Worm (Caenorhabditis elegans) whole organism, L4 larva: Measurements from ENCODE around the gene nspe-3.

ENCODE experiments used
- D1046.2 ChIP-seq: fragments of 200-800 bp; sonication (Bioruptor generic); IDR thresholded peaks from 2 replicates; pipeline ENCODE4 v1.3.6; 2022; ENCODE audit warnings: missing genetic modification characterization, missing compliant biosample characterization
- Y48G9A.11 ChIP-seq: fragments of 200-800 bp; sonication (Bioruptor generic); IDR thresholded peaks from 2 replicates; pipeline ENCODE4 v1.3.6; 2022; ENCODE audit warnings: missing genetic modification reagents, missing genetic modification characterization, missing compliant biosample characterization
- Y5F2A.4 ChIP-seq: fragments of 200-800 bp; sonication (Bioruptor generic); optimal IDR thresholded peaks from 2 replicates; lab custom pipeline; 2018; ENCODE audit warnings: mild to moderate bottlenecking, missing genetic modification characterization, missing compliant biosample characterization
- ZK337.2 ChIP-seq: fragments of 200-800 bp; sonication (Bioruptor generic); IDR thresholded peaks from 2 replicates; pipeline ENCODE4 v1.3.6; 2022; ENCODE audit warnings: missing genetic modification reagents, missing genetic modification characterization, missing compliant biosample characterization
- aha-1 ChIP-seq: fragments of 150-350 bp; peaks from one replicate; lab custom pipeline; 2014; ENCODE audit warnings: missing biosample characterization, missing genetic modification characterization
- aly-2 ChIP-seq: sonication (generic microtip); optimal IDR thresholded peaks from 2 replicates; lab custom pipeline; 2018; ENCODE audit warnings: missing biosample characterization, missing genetic modification characterization
- attf-4 ChIP-seq: sonication (generic microtip); optimal IDR thresholded peaks from 3 replicates; lab custom pipeline; 2017; ENCODE audit warnings: missing biosample characterization, missing genetic modification characterization
- ceh-20 ChIP-seq: fragments of 200-800 bp; sonication (Bioruptor generic); IDR thresholded peaks from 2 replicates; pipeline ENCODE4 v1.3.6; 2022; ENCODE audit warnings: missing genetic modification reagents, missing genetic modification characterization, missing compliant biosample characterization
- ceh-28 ChIP-seq: fragments of 150-350 bp; optimal IDR thresholded peaks from 2 replicates; lab custom pipeline; 2014; ENCODE audit warnings: missing biosample characterization, missing genetic modification reagents, missing genetic modification characterization
- daf-19 ChIP-seq: fragments of 200-800 bp; sonication (Bioruptor generic); conservative IDR thresholded peaks from 2 replicates; pipeline ENCODE4 v1.3.6; 2022; ENCODE audit warnings: missing genetic modification characterization, missing compliant biosample characterization
- dmd-6 ChIP-seq: fragments of 200-800 bp; sonication (Bioruptor generic); IDR thresholded peaks from 2 replicates; pipeline ENCODE4 v1.3.6; 2022; ENCODE audit warnings: missing genetic modification reagents, missing genetic modification characterization, missing compliant biosample characterization
- duxl-1 ChIP-seq: sonication (generic microtip); optimal IDR thresholded peaks from 2 replicates; lab custom pipeline; 2016; ENCODE audit warnings: mild to moderate bottlenecking, missing genetic modification characterization, moderate library complexity, missing compliant biosample characterization; ENCODE audit not compliant: poor library complexity
- fkh-10 ChIP-seq: fragments of 150-350 bp; optimal IDR thresholded peaks from 2 replicates; lab custom pipeline; 2014; ENCODE audit warnings: missing biosample characterization, missing genetic modification reagents, missing genetic modification characterization
- hlh-30 ChIP-seq: sonication (generic microtip); optimal IDR thresholded peaks from 2 replicates; lab custom pipeline; 2017; ENCODE audit warnings: antibody characterized with exemption, mild to moderate bottlenecking, missing genetic modification characterization, missing compliant biosample characterization; ENCODE audit not compliant: insufficient read depth
- lin-1 ChIP-seq: fragments of 200-800 bp; sonication (Bioruptor generic); IDR thresholded peaks from 2 replicates; pipeline ENCODE4 v1.3.6; 2022; ENCODE audit warnings: missing genetic modification reagents, missing genetic modification characterization, missing compliant biosample characterization
- lin-39 ChIP-seq: fragments of 150-350 bp; optimal IDR thresholded peaks from 2 replicates; lab custom pipeline; 2014; ENCODE audit warnings: missing biosample characterization, missing genetic modification reagents, missing genetic modification characterization
- mdl-1 ChIP-seq, 2 experiments: fragments of 150-350 bp in 1 of 2; sonication (generic microtip) in 1 of 2; optimal IDR thresholded peaks; 2 replicates each; lab custom pipeline; 2014 to 2017; ENCODE audit warnings: missing biosample characterization in 2 of 2, missing genetic modification characterization in 2 of 2
- nhr-25 ChIP-seq: sonication (generic microtip); optimal IDR thresholded peaks from 2 replicates; lab custom pipeline; 2017; ENCODE audit warnings: missing genetic modification characterization, mild to moderate bottlenecking, missing compliant biosample characterization, antibody characterized with exemption, moderate library complexity, borderline replicate concordance; ENCODE audit not compliant: insufficient read depth
- nhr-28 ChIP-seq: fragments of 150-350 bp; optimal IDR thresholded peaks from 2 replicates; lab custom pipeline; 2014; ENCODE audit warnings: missing biosample characterization, missing genetic modification characterization
- nhr-76 ChIP-seq: fragments of 150-350 bp; optimal IDR thresholded peaks from 2 replicates; lab custom pipeline; 2014; ENCODE audit warnings: missing biosample characterization, missing genetic modification characterization
- pha-4 ChIP-seq, 2 experiments: fragments of 150-350 bp in 1 of 2; fragments of 200-800 bp in 1 of 2; sonication (Bioruptor generic) in 1 of 2; IDR thresholded peaks in 1 of 2; optimal IDR thresholded peaks in 1 of 2; 2 replicates each; pipeline versions ENCODE4 v1.3.6 to Lab custom; 2014 to 2022; ENCODE audit warnings: missing genetic modification characterization in 2 of 2, missing genetic modification reagents in 2 of 2, missing biosample characterization in 1 of 2, missing compliant biosample characterization in 1 of 2
- php-3 ChIP-seq: fragments of 200-800 bp; sonication (Bioruptor generic); IDR thresholded peaks from 2 replicates; pipeline ENCODE4 v1.3.6; 2022; ENCODE audit warnings: missing genetic modification reagents, missing genetic modification characterization, missing compliant biosample characterization
- sdz-12 ChIP-seq: fragments of 200-800 bp; sonication (Bioruptor generic); optimal IDR thresholded peaks from 2 replicates; lab custom pipeline; 2018; ENCODE audit warnings: mild to moderate bottlenecking, missing genetic modification characterization, missing compliant biosample characterization
- spr-1 ChIP-seq: sonication (generic microtip); optimal IDR thresholded peaks from 2 replicates; lab custom pipeline; 2016; ENCODE audit warnings: mild to moderate bottlenecking, missing genetic modification characterization, missing compliant biosample characterization
- spr-3 ChIP-seq: fragments of 200-800 bp; sonication (Bioruptor generic); optimal IDR thresholded peaks from 2 replicates; lab custom pipeline; 2018; ENCODE audit warnings: mild to moderate bottlenecking, missing genetic modification characterization, missing compliant biosample characterization
- unc-130 ChIP-seq: sonication (generic microtip); optimal IDR thresholded peaks from 2 replicates; lab custom pipeline; 2016; ENCODE audit warnings: missing genetic modification reagents, missing genetic modification characterization, missing compliant biosample characterization
- unc-62 ChIP-seq, 3 experiments: fragments of 150-350 bp in 1 of 3; sonication (generic microtip); optimal IDR thresholded peaks in 2 of 3; peaks in 1 of 3; 1 replicate in 1 of 3; 2 replicates in 2 of 3; lab custom pipeline; 2014 to 2017; ENCODE audit warnings: missing biosample characterization in 3 of 3, missing genetic modification characterization in 3 of 3, missing genetic modification reagents in 3 of 3, missing genotype in 1 of 3
- zfp-2 ChIP-seq: sonication (generic microtip); optimal IDR thresholded peaks from 2 replicates; lab custom pipeline; 2016; ENCODE audit warnings: mild to moderate bottlenecking, missing genetic modification characterization, missing compliant biosample characterization
- zip-11 ChIP-seq: fragments of 200-800 bp; sonication (Bioruptor generic); IDR thresholded peaks from 2 replicates; pipeline ENCODE4 v1.3.6; 2022; ENCODE audit warnings: missing genetic modification characterization, missing compliant biosample characterization
- zip-2 ChIP-seq: fragments of 150-350 bp; optimal IDR thresholded peaks from 2 replicates; lab custom pipeline; 2014; ENCODE audit warnings: missing biosample characterization, missing genetic modification characterization
- ztf-11 ChIP-seq: fragments of 150-350 bp; optimal IDR thresholded peaks from 2 replicates; lab custom pipeline; 2014; ENCODE audit warnings: missing biosample characterization, missing genetic modification characterization

Gene nspe-3

ce11 chrII:12625673-12626072 lies 8.0 kb downstream of the nspe-3 start (continued):
- TF ChIP-seq hlh-30 (tag; lab: Kevin White, UChicago) (peak; percentile 54), ceh-20 (GFP tag; lab: Robert Waterston, UW) (0 out of 2 replicates have a peak, but pooled peaks have one; percentile 19), dmd-6 (GFP tag; lab: Robert Waterston, UW) (peak; percentile 70), nhr-25 (tag; lab: Kevin White, UChicago) (peak; percentile 52), nhr-76 (tag; lab: Kevin White, UChicago) (peak; percentile 41), nhr-28 (peak; percentile 90)
- TF ChIP-seq, all 104 proteins: peak for 15

- peak; percentile 60; the same call in 1 of the 2 replicates for TF ChIP-seq daf-19 (GFP tag; lab: Robert Waterston, UW)
- TF ChIP-seq php-3 = no peak
- TF ChIP-seq D1046.2 (GFP tag; lab: Robert Waterston, UW) = 0 out of 2 replicates have a peak, but pooled peaks have one; percentile 10
- TF ChIP-seq aha-1 (tag; lab: Kevin White, UChicago) = peak; percentile 69
- no peak for TF ChIP-seq aly-2 (tag; lab: Kevin White, UChicago)
- peak in 1 of 2 experiments; percentile 96 for TF ChIP-seq unc-62 (GFP tag; optimal IDR thresholded peaks at IDR 0.05 in 1 of 2; lab: Kevin White, UChicago)
- TF ChIP-seq unc-62 (tag; optimal IDR thresholded peaks at IDR 0.05; lab: Kevin White, UChicago) = no peak
Measured at ce11 chrII:12626120-12626624, 8.5 kb downstream of the nspe-3 start.

- TF ChIP-seq lin-1 (GFP tag; lab: Robert Waterston, UW) = no peak
- TF ChIP-seq ZK337.2 (GFP tag; lab: Robert Waterston, UW) = no peak
- TF ChIP-seq ceh-20 (GFP tag; lab: Robert Waterston, UW) = no peak
- no peak for TF ChIP-seq daf-19 (GFP tag; lab: Robert Waterston, UW)
- TF ChIP-seq attf-4 (tag; lab: Kevin White, UChicago) = no peak
- TF ChIP-seq Y5F2A.4 = no peak
- TF ChIP-seq spr-3 (GFP tag; lab: Kevin White, UChicago) = no peak
- TF ChIP-seq lin-39 (tag; lab: Kevin White, UChicago) = no peak
- TF ChIP-seq nhr-25 (tag; lab: Kevin White, UChicago) = no peak
Measured at ce11 chrII:12626887-12627286, 9.2 kb downstream of the nspe-3 start, which contains the start of gene nspe-7. Gene nspe-7 (plus strand): TSS chrII:12627187.

- peak in 1 of 2 experiments; percentile 32 for TF ChIP-seq unc-62 (GFP tag; optimal IDR thresholded peaks at IDR 0.05 in 1 of 2; lab: Kevin White, UChicago)
- TF ChIP-seq unc-62 (tag; optimal IDR thresholded peaks at IDR 0.05; lab: Kevin White, UChicago) = no peak
- no peak for TF ChIP-seq ceh-28 (tag; lab: Kevin White, UChicago)
Measured at ce11 chrII:12628566-12628965, 10.9 kb downstream of the nspe-3 start, which contains the start of gene nspe-5. Gene nspe-5 (plus strand): TSS chrII:12628866.

DNA sequence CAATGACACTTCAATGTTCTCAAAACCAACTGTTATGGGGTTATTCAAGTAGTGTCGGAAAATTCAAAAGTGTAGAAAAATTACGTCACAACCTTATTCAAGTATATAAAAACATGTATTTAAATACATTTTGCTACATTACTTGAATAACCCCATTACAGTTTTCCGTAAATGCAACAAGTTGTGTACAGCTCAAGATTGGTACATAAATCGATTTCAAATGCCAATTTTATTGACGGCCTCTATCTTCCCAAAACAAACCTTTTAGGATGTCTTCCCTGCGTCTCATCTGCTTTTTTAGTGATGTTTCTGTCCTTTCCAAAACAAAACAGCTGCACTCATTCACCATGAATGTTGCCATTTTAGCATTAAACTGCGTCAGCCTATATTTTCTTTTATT lies 11.7 kb downstream of the nspe-3 start, which contains the start of gene Y38E10A.28:
Gene Y38E10A.28 (plus strand): TSS at position 301 of the 400 bp plus-strand sequence.
- TF ChIP-seq mdl-1 (tag; optimal IDR thresholded peaks at IDR 0.05; lab: Kevin White, UChicago) (no peak), unc-62 (GFP tag; optimal IDR thresholded peaks at IDR 0.05 in 1 of 2; lab: Kevin White, UChicago) (peak in 1 of 2 experiments; percentile 83), unc-62 (tag; optimal IDR thresholded peaks at IDR 0.05; lab: Kevin White, UChicago) (no peak)

DNA sequence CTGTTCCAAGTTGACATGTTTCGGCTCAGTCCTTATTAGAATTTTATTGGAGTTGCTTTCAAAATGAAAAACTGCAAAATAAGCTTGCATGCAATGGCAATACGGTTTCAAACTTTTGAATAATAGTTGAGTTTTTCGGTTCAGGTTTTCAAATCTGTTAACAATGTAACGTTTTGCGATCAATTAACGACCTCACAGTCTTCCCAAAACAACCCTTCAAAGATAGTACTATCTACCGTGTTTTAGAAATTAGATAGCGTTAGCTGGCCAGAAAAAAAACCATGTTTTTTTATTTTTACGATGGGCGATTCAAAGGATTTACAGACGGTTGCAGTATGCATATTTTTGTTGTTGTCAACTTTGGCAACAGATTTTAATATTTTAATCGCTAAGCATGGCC lies 13.2 kb downstream of the nspe-3 start, which contains the start of gene Y38E10A.34:
Gene Y38E10A.34 (plus strand): TSS at position 301 of the 400 bp plus-strand sequence.
- TF ChIP-seq unc-130 (no peak), zfp-2 (no peak), Y48G9A.11 (no peak), zip-11 (GFP tag; lab: Robert Waterston, UW) (no peak), pha-4 (GFP tag; IDR thresholded peaks at IDR 0.05; lab: Robert Waterston, UW) (no peak), pha-4 (tag; optimal IDR thresholded peaks at IDR 0.05; lab: Kevin White, UChicago) (no peak), spr-1 (tag; lab: Kevin White, UChicago) (no peak), daf-19 (GFP tag; lab: Robert Waterston, UW) (no peak), ztf-11 (tag; lab: Kevin White, UChicago) (no peak), zip-2 (tag; lab: Kevin White, UChicago) (no peak), sdz-12 (GFP tag; lab: Kevin White, UChicago) (no peak), mdl-1 (tag; optimal IDR thresholded peaks at IDR 0.05; lab: Kevin White, UChicago) (no peak), duxl-1 (tag; lab: Kevin White, UChicago) (no peak), fkh-10 (no peak)
